Worm (Caenorhabditis elegans) whole organism, young adult: ENCODE data around the gene tebp-2.
A peak's percentile ranks its signal among the peaks of the same experiment; 100 is the strongest.

Source experiments
- F37B4.10 ChIP-seq: fragments of 200-800 bp; sonication (Bioruptor generic); IDR thresholded peaks from 2 replicates; pipeline ENCODE4 v1.3.6; 2022; ENCODE audit warnings: missing genetic modification characterization, missing compliant biosample characterization
- K11D2.4 ChIP-seq: fragments of 200-800 bp; sonication (Bioruptor generic); IDR thresholded peaks from 2 replicates; pipeline ENCODE4 v1.3.6; 2022; ENCODE audit warnings: missing genetic modification reagents, missing genetic modification characterization, missing compliant biosample characterization
- K12H6.12 ChIP-seq: fragments of 200-800 bp; sonication (Bioruptor generic); optimal IDR thresholded peaks from 2 replicates; lab custom pipeline; 2018; ENCODE audit warnings: mild to moderate bottlenecking, missing genetic modification characterization, missing compliant biosample characterization
- cebp-1 ChIP-seq, 2 experiments: fragments of 200-800 bp in 1 of 2; sonication (Bioruptor generic) in 1 of 2; sonication (generic microtip) in 1 of 2; IDR thresholded peaks in 1 of 2; optimal IDR thresholded peaks in 1 of 2; 2 replicates each; pipeline versions ENCODE4 v1.3.6 to Lab custom; 2017 to 2022; ENCODE audit warnings: missing compliant biosample characterization in 2 of 2, missing genetic modification characterization in 2 of 2, mild to moderate bottlenecking in 1 of 2, missing genetic modification reagents in 1 of 2, moderate library complexity in 1 of 2
- ceh-91 ChIP-seq: fragments of 200-800 bp; sonication (Bioruptor generic); IDR thresholded peaks from 2 replicates; pipeline ENCODE4 v1.3.6; 2022; ENCODE audit warnings: missing genetic modification reagents, missing genetic modification characterization, missing compliant biosample characterization
- dox-1 ChIP-seq: fragments of 200-800 bp; sonication (Bioruptor generic); IDR thresholded peaks from 2 replicates; pipeline ENCODE4 v1.3.6; 2022; ENCODE audit warnings: missing genetic modification reagents, missing genetic modification characterization, missing compliant biosample characterization
- egl-44 ChIP-seq: fragments of 200-800 bp; sonication (Bioruptor generic); IDR thresholded peaks from 2 replicates; pipeline ENCODE4 v1.3.6; 2022; ENCODE audit warnings: missing genetic modification reagents, missing genetic modification characterization, missing compliant biosample characterization
- lin-40 ChIP-seq: sonication (generic microtip); optimal IDR thresholded peaks from 2 replicates; lab custom pipeline; 2016; ENCODE audit warnings: missing genetic modification characterization, mild to moderate bottlenecking, missing compliant biosample characterization, missing genotype, missing genetic modification reagents
- mcd-1 ChIP-seq: fragments of 200-800 bp; sonication (Bioruptor generic); IDR thresholded peaks from 2 replicates; pipeline ENCODE4 v1.3.6; 2022; ENCODE audit warnings: missing genetic modification reagents, missing genetic modification characterization, missing compliant biosample characterization
- somi-1 ChIP-seq: fragments of 200-800 bp; sonication (Bioruptor generic); optimal IDR thresholded peaks from 2 replicates; lab custom pipeline; 2018; ENCODE audit warnings: mild to moderate bottlenecking, missing genetic modification characterization, missing compliant biosample characterization
- zfh-2 ChIP-seq: fragments of 200-800 bp; sonication (Bioruptor generic); conservative IDR thresholded peaks from 2 replicates; pipeline ENCODE4 v1.3.6; 2022; ENCODE audit warnings: missing genetic modification reagents, missing genetic modification characterization, missing compliant biosample characterization
- ztf-6 ChIP-seq: fragments of 200-800 bp; sonication (Bioruptor generic); IDR thresholded peaks from 2 replicates; pipeline ENCODE4 v1.3.6; 2022; ENCODE audit warnings: missing genetic modification reagents, missing genetic modification characterization, missing compliant biosample characterization

tebp-2 gene

DNA sequence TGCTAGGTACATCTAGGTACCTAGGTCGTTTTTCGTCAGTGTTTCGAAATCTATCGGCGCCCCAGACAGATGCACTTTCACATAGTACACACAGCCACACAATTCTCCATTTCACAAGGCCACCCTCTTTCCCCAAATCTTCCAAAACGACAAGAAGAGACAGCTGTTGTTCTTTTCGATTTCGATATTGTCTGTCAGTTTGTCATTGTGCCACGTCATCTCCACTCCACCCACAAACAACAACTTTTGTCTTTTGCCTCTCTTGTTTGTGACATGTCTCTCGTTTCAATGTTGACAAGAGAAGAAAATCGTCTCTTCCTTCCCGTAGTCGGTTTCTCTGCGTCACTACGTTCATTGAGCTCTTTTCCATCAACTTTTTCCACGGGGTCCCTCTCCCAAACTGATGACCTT is 52.4 kb downstream of the tebp-2 start:
- TF ChIP-seq mcd-1 (no peak), cebp-1 (GFP tag; IDR thresholded peaks at IDR 0.05; lab: Robert Waterston, UW) (no peak), cebp-1 (tag; optimal IDR thresholded peaks at IDR 0.05; lab: Kevin White, UChicago) (peak; percentile 67), ztf-6 (GFP tag; lab: Robert Waterston, UW) (no peak), ceh-91 (GFP tag; lab: Robert Waterston, UW) (no peak), somi-1 (GFP tag; lab: Kevin White, UChicago) (peak; percentile 64), K12H6.12 (peak; percentile 72), egl-44 (GFP tag; lab: Robert Waterston, UW) (no peak), K11D2.4 (peak; percentile 33; the same call in 1 of the 2 replicates), dox-1 (peak; percentile 20; the same call in 1 of the 2 replicates), F37B4.10 (GFP tag; lab: Robert Waterston, UW) (no peak), lin-40 (peak; percentile 42), zfh-2 (GFP tag; lab: Robert Waterston, UW) (peak; percentile 50; the same call in 1 of the 2 replicates)
